Worm (Caenorhabditis elegans): ENCODE measurements around the gene T19C3.3.

- TF ChIP-seq him-1 (tag; optimal IDR thresholded peaks at IDR 0.05) (no peak), dao-5 (tag; optimal IDR thresholded peaks at IDR 0.05) (no peak), W03F9.2 (tag; optimal IDR thresholded peaks at IDR 0.05) (no peak)
These were observed 17.1 kb upstream of the T19C3.3 start, which contains the start of gene T19C3.6 for ce11 chrIII:631421-631820.
